Worm (Caenorhabditis elegans) whole organism, midembryonic: ENCODE data around the gene hum-8.

Experiments used
- T22C8.4 ChIP-seq: fragments of 200-800 bp; sonication (Bioruptor generic); IDR thresholded peaks from 2 replicates; pipeline ENCODE4 v1.3.6; 2022; ENCODE audit warnings: missing genetic modification characterization, missing compliant biosample characterization
- cog-1 ChIP-seq: sonication (generic microtip); optimal IDR thresholded peaks from 2 replicates; lab custom pipeline; 2016; ENCODE audit warnings: missing genetic modification characterization, missing compliant biosample characterization
- flt-1 ChIP-seq: fragments of 200-800 bp; sonication (Bioruptor generic); IDR thresholded peaks from 2 replicates; pipeline ENCODE4 v1.3.6; 2022; ENCODE audit warnings: missing genetic modification characterization, missing compliant biosample characterization
- klf-2 ChIP-seq: fragments of 200-800 bp; sonication (Bioruptor generic); conservative IDR thresholded peaks from 2 replicates; pipeline ENCODE4 v1.3.6; 2022; ENCODE audit warnings: missing genetic modification reagents, missing genetic modification characterization, missing compliant biosample characterization
- med-1 ChIP-seq: sonication (generic microtip); optimal IDR thresholded peaks from 2 replicates; lab custom pipeline; 2017; ENCODE audit warnings: missing genetic modification characterization, mild to moderate bottlenecking, missing compliant biosample characterization, antibody characterized with exemption, missing genetic modification reagents; ENCODE audit not compliant: insufficient read depth
- ref-1 ChIP-seq: fragments of 200-800 bp; sonication (Bioruptor generic); conservative IDR thresholded peaks from 2 replicates; pipeline ENCODE4 v1.3.6; 2022; ENCODE audit warnings: missing genetic modification reagents, missing genetic modification characterization, missing compliant biosample characterization
- tab-1 ChIP-seq: fragments of 200-800 bp; sonication (Bioruptor generic); IDR thresholded peaks from 2 replicates; pipeline ENCODE4 v1.3.6; 2022; ENCODE audit warnings: missing genetic modification characterization, missing compliant biosample characterization
- ztf-23 ChIP-seq: fragments of 200-800 bp; sonication (Bioruptor generic); IDR thresholded peaks from 2 replicates; pipeline ENCODE4 v1.3.6; 2022; ENCODE audit warnings: missing genetic modification reagents, missing genetic modification characterization, missing compliant biosample characterization
- ztf-29 ChIP-seq: fragments of 200-800 bp; sonication (Bioruptor generic); IDR thresholded peaks from 2 replicates; pipeline ENCODE4 v1.3.6; 2022; ENCODE audit warnings: missing genetic modification reagents, missing genetic modification characterization, missing compliant biosample characterization

The hum-8 gene

ce11 chrIV:425546-425945 is 14.8 kb downstream of the hum-8 start:
- TF ChIP-seq tab-1 (GFP tag; lab: Robert Waterston, UW) (no peak), ztf-29 (GFP tag; lab: Robert Waterston, UW) (no peak), klf-2 (GFP tag; lab: Robert Waterston, UW) (no peak), T22C8.4 (GFP tag; lab: Robert Waterston, UW) (no peak), ztf-23 (no peak), ref-1 (GFP tag; lab: Robert Waterston, UW) (no peak), flt-1 (GFP tag; lab: Robert Waterston, UW) (no peak), med-1 (GFP tag; lab: Kevin White, UChicago) (no peak), cog-1 (tag; lab: Kevin White, UChicago) (no peak)

ce11 chrIV:425052-425451 is 15.3 kb downstream of the hum-8 start, which contains the start of gene daf-18:
Gene daf-18, minus strand, starts transcription at chrIV:425177.
- TF ChIP-seq ztf-29 (GFP tag; lab: Robert Waterston, UW) (no peak), tab-1 (GFP tag; lab: Robert Waterston, UW) (no peak), med-1 (GFP tag; lab: Kevin White, UChicago) (no peak), cog-1 (tag; lab: Kevin White, UChicago) (no peak), ref-1 (GFP tag; lab: Robert Waterston, UW) (no peak), flt-1 (GFP tag; lab: Robert Waterston, UW) (no peak), klf-2 (GFP tag; lab: Robert Waterston, UW) (no peak), ztf-23 (no peak), T22C8.4 (GFP tag; lab: Robert Waterston, UW) (no peak)

ce11 chrIV:422112-422511 is 18.2 kb downstream of the hum-8 start:
- TF ChIP-seq T22C8.4 (GFP tag; lab: Robert Waterston, UW): no peak
- TF ChIP-seq tab-1 (GFP tag; lab: Robert Waterston, UW): no peak

ce11 chrIV:420686-421085 is 19.7 kb downstream of the hum-8 start:
- TF ChIP-seq med-1 (GFP tag; lab: Kevin White, UChicago): no peak
- TF ChIP-seq cog-1 (tag; lab: Kevin White, UChicago): no peak
- no peak for TF ChIP-seq tab-1 (GFP tag; lab: Robert Waterston, UW)
- TF ChIP-seq flt-1 (GFP tag; lab: Robert Waterston, UW): no peak
- no peak for TF ChIP-seq ref-1 (GFP tag; lab: Robert Waterston, UW)
- TF ChIP-seq klf-2 (GFP tag; lab: Robert Waterston, UW): no peak
- TF ChIP-seq ztf-29 (GFP tag; lab: Robert Waterston, UW): no peak
- TF ChIP-seq ztf-23: no peak
- TF ChIP-seq T22C8.4 (GFP tag; lab: Robert Waterston, UW): no peak

- TF ChIP-seq ref-1 (GFP tag; lab: Robert Waterston, UW) (no peak), cog-1 (tag; lab: Kevin White, UChicago) (no peak), klf-2 (GFP tag; lab: Robert Waterston, UW) (no peak), med-1 (GFP tag; lab: Kevin White, UChicago) (no peak), T22C8.4 (GFP tag; lab: Robert Waterston, UW) (peak; percentile 46; the same call in 1 of the 2 replicates)
Measured at ce11 chrIV:419674-420073, 20.7 kb downstream of the hum-8 start, which contains the start of gene eri-1. Gene eri-1, minus strand, starts transcription at chrIV:419958.

- TF ChIP-seq flt-1 (GFP tag; lab: Robert Waterston, UW) (0 out of 2 replicates have a peak, but pooled peaks have one; percentile 39), cog-1 (tag; lab: Kevin White, UChicago) (peak; percentile 77), tab-1 (GFP tag; lab: Robert Waterston, UW) (no peak), ref-1 (GFP tag; lab: Robert Waterston, UW) (no peak), med-1 (GFP tag; lab: Kevin White, UChicago) (no peak), ztf-29 (GFP tag; lab: Robert Waterston, UW) (peak; percentile 54; the same call in 1 of the 2 replicates)
Measured at ce11 chrIV:410420-410891, 29.9 kb downstream of the hum-8 start, which contains the start of gene T07A9.12. Gene T07A9.12, plus strand, starts transcription at chrIV:410867.

- TF ChIP-seq klf-2 (GFP tag; lab: Robert Waterston, UW) (no peak), T22C8.4 (GFP tag; lab: Robert Waterston, UW) (no peak), flt-1 (GFP tag; lab: Robert Waterston, UW) (no peak), med-1 (GFP tag; lab: Kevin White, UChicago) (no peak), cog-1 (tag; lab: Kevin White, UChicago) (no peak), ztf-23 (no peak), ref-1 (GFP tag; lab: Robert Waterston, UW) (no peak), ztf-29 (GFP tag; lab: Robert Waterston, UW) (no peak), tab-1 (GFP tag; lab: Robert Waterston, UW) (no peak)
Measured at ce11 chrIV:409935-410334, 30.4 kb downstream of the hum-8 start, which contains the start of gene kgb-1. Gene kgb-1, minus strand, starts transcription at chrIV:410035.

ce11 chrIV:408892-409291 is 31.5 kb downstream of the hum-8 start:
- TF ChIP-seq klf-2 (GFP tag; lab: Robert Waterston, UW) (no peak), med-1 (GFP tag; lab: Kevin White, UChicago) (no peak), tab-1 (GFP tag; lab: Robert Waterston, UW) (no peak), ref-1 (GFP tag; lab: Robert Waterston, UW) (no peak), ztf-23 (no peak), flt-1 (GFP tag; lab: Robert Waterston, UW) (no peak), ztf-29 (GFP tag; lab: Robert Waterston, UW) (no peak), T22C8.4 (GFP tag; lab: Robert Waterston, UW) (no peak), cog-1 (tag; lab: Kevin White, UChicago) (no peak)

ce11 chrIV:401395-401794 is 39.0 kb downstream of the hum-8 start, which contains the start of gene gpa-4:
Gene gpa-4, plus strand, starts transcription at chrIV:401695.
- no peak for TF ChIP-seq tab-1 (GFP tag; lab: Robert Waterston, UW)
- no peak for TF ChIP-seq ztf-29 (GFP tag; lab: Robert Waterston, UW)
- TF ChIP-seq T22C8.4 (GFP tag; lab: Robert Waterston, UW): no peak
- TF ChIP-seq flt-1 (GFP tag; lab: Robert Waterston, UW): no peak
- TF ChIP-seq cog-1 (tag; lab: Kevin White, UChicago): no peak
- no peak for TF ChIP-seq ref-1 (GFP tag; lab: Robert Waterston, UW)
- TF ChIP-seq klf-2 (GFP tag; lab: Robert Waterston, UW): no peak
- no peak for TF ChIP-seq ztf-23
- TF ChIP-seq med-1 (GFP tag; lab: Kevin White, UChicago): no peak
